Worm (Caenorhabditis elegans) whole organism, young adult: ENCODE data around the gene K03B4.8.

Source experiments
- B0019.2 ChIP-seq: fragments of 200-800 bp; sonication (Bioruptor generic); conservative IDR thresholded peaks from 2 replicates; pipeline ENCODE4 v1.3.6; 2022; ENCODE audit warnings: missing genetic modification reagents, missing genetic modification characterization, missing compliant biosample characterization
- B0035.1 ChIP-seq: sonication (generic microtip); optimal IDR thresholded peaks from 2 replicates; lab custom pipeline; 2016; ENCODE audit warnings: missing genetic modification characterization, mild to moderate bottlenecking, missing compliant biosample characterization, missing genotype, missing genetic modification reagents
- B0261.1 ChIP-seq: sonication (generic microtip); optimal IDR thresholded peaks from 2 replicates; lab custom pipeline; 2016; ENCODE audit warnings: mild to moderate bottlenecking, missing genetic modification characterization, moderate library complexity, missing compliant biosample characterization
- D2030.7 ChIP-seq: fragments of 200-800 bp; sonication (Bioruptor generic); IDR thresholded peaks from 2 replicates; pipeline ENCODE4 v1.3.6; 2022; ENCODE audit warnings: missing genetic modification reagents, missing genetic modification characterization, missing compliant biosample characterization
- F39B2.1 ChIP-seq: fragments of 200-800 bp; sonication (Bioruptor generic); IDR thresholded peaks from 2 replicates; pipeline ENCODE4 v1.3.6; 2022; ENCODE audit warnings: missing genetic modification reagents, missing genetic modification characterization, missing compliant biosample characterization
- F49E8.2 ChIP-seq: sonication (generic microtip); optimal IDR thresholded peaks from 3 replicates; lab custom pipeline; 2017; ENCODE audit warnings: missing genetic modification characterization, mild to moderate bottlenecking, missing compliant biosample characterization, antibody characterized with exemption, moderate library complexity; ENCODE audit not compliant: insufficient read depth
- F55B11.4 ChIP-seq: sonication (generic microtip); optimal IDR thresholded peaks from 2 replicates; lab custom pipeline; 2016; ENCODE audit warnings: missing compliant biosample characterization, missing genetic modification characterization, borderline replicate concordance; ENCODE audit not compliant: insufficient read depth
- F57C9.4 ChIP-seq: sonication (generic microtip); optimal IDR thresholded peaks from 2 replicates; lab custom pipeline; 2017; ENCODE audit warnings: mild to moderate bottlenecking, missing genetic modification characterization, missing compliant biosample characterization
- K12H6.12 ChIP-seq: fragments of 200-800 bp; sonication (Bioruptor generic); optimal IDR thresholded peaks from 2 replicates; lab custom pipeline; 2018; ENCODE audit warnings: mild to moderate bottlenecking, missing genetic modification characterization, missing compliant biosample characterization
- T07F8.4 ChIP-seq: sonication (generic microtip); optimal IDR thresholded peaks from 2 replicates; lab custom pipeline; 2016; ENCODE audit warnings: mild to moderate bottlenecking, missing genetic modification characterization, moderate library complexity, missing compliant biosample characterization
- T26A5.8 ChIP-seq: sonication (generic microtip); optimal IDR thresholded peaks from 2 replicates; lab custom pipeline; 2016; ENCODE audit warnings: missing genetic modification characterization, missing compliant biosample characterization
- Y56A3A.18 ChIP-seq: fragments of 200-800 bp; sonication (Bioruptor generic); IDR thresholded peaks from 2 replicates; pipeline ENCODE4 v1.3.6; 2022; ENCODE audit warnings: missing genetic modification reagents, missing genetic modification characterization, missing compliant biosample characterization
- Y67H2A.10 ChIP-seq: fragments of 200-800 bp; sonication (Bioruptor generic); conservative IDR thresholded peaks from 2 replicates; pipeline ENCODE4 v1.3.6; 2022; ENCODE audit warnings: missing genetic modification reagents, missing genetic modification characterization, missing compliant biosample characterization
- ama-1 ChIP-seq, 3 experiments: fragments of 150-350 bp in 1 of 3; sonication (generic microtip) in 2 of 3; optimal IDR thresholded peaks; 2 replicates each; lab custom pipeline; 2014 to 2018; ENCODE audit warnings: missing biosample characterization in 2 of 3, missing genetic modification characterization in 2 of 3, missing genetic modification reagents in 2 of 3
- aptf-2 ChIP-seq: fragments of 200-800 bp; sonication (Bioruptor generic); conservative IDR thresholded peaks from 2 replicates; pipeline ENCODE4 v1.3.6; 2022; ENCODE audit warnings: missing genetic modification reagents, missing genetic modification characterization, missing compliant biosample characterization
- aptf-3 ChIP-seq: fragments of 200-800 bp; sonication (Bioruptor generic); IDR thresholded peaks from 2 replicates; pipeline ENCODE4 v1.3.6; 2022; ENCODE audit warnings: missing genetic modification characterization, missing compliant biosample characterization
- atf-7 ChIP-seq: sonication (generic microtip); optimal IDR thresholded peaks from 2 replicates; lab custom pipeline; 2017; ENCODE audit warnings: mild to moderate bottlenecking, missing genetic modification characterization, missing compliant biosample characterization
- athp-1 ChIP-seq: sonication (generic microtip); optimal IDR thresholded peaks from 2 replicates; lab custom pipeline; 2017; ENCODE audit warnings: mild to moderate bottlenecking, missing genetic modification characterization, missing compliant biosample characterization
- attf-5 ChIP-seq: fragments of 200-800 bp; sonication (Bioruptor generic); optimal IDR thresholded peaks from 2 replicates; lab custom pipeline; 2018; ENCODE audit warnings: mild to moderate bottlenecking, missing genetic modification characterization, missing compliant biosample characterization
- cebp-1 ChIP-seq, 2 experiments: fragments of 200-800 bp in 1 of 2; sonication (Bioruptor generic) in 1 of 2; sonication (generic microtip) in 1 of 2; IDR thresholded peaks in 1 of 2; optimal IDR thresholded peaks in 1 of 2; 2 replicates each; pipeline versions ENCODE4 v1.3.6 to Lab custom; 2017 to 2022; ENCODE audit warnings: missing compliant biosample characterization in 2 of 2, missing genetic modification characterization in 2 of 2, mild to moderate bottlenecking in 1 of 2, missing genetic modification reagents in 1 of 2, moderate library complexity in 1 of 2
- ceh-40 ChIP-seq: fragments of 200-800 bp; sonication (Bioruptor generic); IDR thresholded peaks from 2 replicates; pipeline ENCODE4 v1.3.6; 2022; ENCODE audit warnings: missing genetic modification characterization, missing compliant biosample characterization
- ceh-91 ChIP-seq: fragments of 200-800 bp; sonication (Bioruptor generic); IDR thresholded peaks from 2 replicates; pipeline ENCODE4 v1.3.6; 2022; ENCODE audit warnings: missing genetic modification reagents, missing genetic modification characterization, missing compliant biosample characterization
- dox-1 ChIP-seq: fragments of 200-800 bp; sonication (Bioruptor generic); IDR thresholded peaks from 2 replicates; pipeline ENCODE4 v1.3.6; 2022; ENCODE audit warnings: missing genetic modification reagents, missing genetic modification characterization, missing compliant biosample characterization
- dpl-1 ChIP-seq: fragments of 150-350 bp; optimal IDR thresholded peaks from 2 replicates; lab custom pipeline; 2014; ENCODE audit warnings: missing biosample characterization, missing genetic modification reagents, missing genetic modification characterization
- ets-4 ChIP-seq: fragments of 200-800 bp; sonication (Bioruptor generic); optimal IDR thresholded peaks from 2 replicates; lab custom pipeline; 2018; ENCODE audit warnings: mild to moderate bottlenecking, missing genetic modification characterization, missing compliant biosample characterization
- let-607 ChIP-seq, 2 experiments: fragments of 200-800 bp in 1 of 2; sonication (Bioruptor generic) in 1 of 2; sonication (generic microtip) in 1 of 2; optimal IDR thresholded peaks; 2 replicates each; lab custom pipeline; 2016 to 2018; ENCODE audit warnings: mild to moderate bottlenecking in 2 of 2, missing compliant biosample characterization in 2 of 2, missing genetic modification characterization in 2 of 2, moderate library complexity in 2 of 2, missing genotype in 1 of 2
- lin-26 ChIP-seq: fragments of 200-800 bp; sonication (Bioruptor generic); IDR thresholded peaks from 2 replicates; pipeline ENCODE4 v1.3.6; 2022; ENCODE audit warnings: missing genetic modification reagents, missing genetic modification characterization, missing compliant biosample characterization
- lin-35 ChIP-seq, 3 experiments: fragments of 150-350 bp in 2 of 3; sonication (generic microtip) in 1 of 3; optimal IDR thresholded peaks; 2 replicates each; lab custom pipeline; 2014 to 2018; ENCODE audit warnings: missing biosample characterization in 3 of 3, missing genetic modification characterization in 3 of 3, missing genetic modification reagents in 3 of 3
- madf-10 ChIP-seq: sonication (generic microtip); optimal IDR thresholded peaks from 2 replicates; lab custom pipeline; 2016; ENCODE audit warnings: mild to moderate bottlenecking, missing genetic modification characterization, missing compliant biosample characterization
- madf-3 ChIP-seq: fragments of 200-800 bp; sonication (Bioruptor generic); IDR thresholded peaks from 2 replicates; pipeline ENCODE4 v1.3.6; 2022; ENCODE audit warnings: missing genetic modification reagents, missing genetic modification characterization, missing compliant biosample characterization
- madf-8 ChIP-seq: fragments of 200-800 bp; sonication (Bioruptor generic); conservative IDR thresholded peaks from 2 replicates; pipeline ENCODE4 v1.3.6; 2022; ENCODE audit warnings: missing genetic modification reagents, missing genetic modification characterization, missing compliant biosample characterization
- mcd-1 ChIP-seq: fragments of 200-800 bp; sonication (Bioruptor generic); IDR thresholded peaks from 2 replicates; pipeline ENCODE4 v1.3.6; 2022; ENCODE audit warnings: missing genetic modification reagents, missing genetic modification characterization, missing compliant biosample characterization
- mes-4 ChIP-seq: sonication (generic microtip); optimal IDR thresholded peaks from 2 replicates; lab custom pipeline; 2016; ENCODE audit warnings: missing genotype, missing genetic modification characterization, missing compliant biosample characterization
- nfya-1 ChIP-seq: sonication (generic microtip); optimal IDR thresholded peaks from 2 replicates; lab custom pipeline; 2017; ENCODE audit warnings: antibody characterized with exemption, missing compliant biosample characterization, missing genetic modification characterization, borderline replicate concordance; ENCODE audit not compliant: insufficient read depth
- nfya-2 ChIP-seq: fragments of 200-800 bp; sonication (Bioruptor generic); IDR thresholded peaks from 2 replicates; pipeline ENCODE4 v1.3.6; 2022; ENCODE audit warnings: missing genetic modification reagents, missing genetic modification characterization, missing compliant biosample characterization
- nhr-80 ChIP-seq: sonication (generic microtip); optimal IDR thresholded peaks from 2 replicates; lab custom pipeline; 2016; ENCODE audit warnings: missing genetic modification characterization, missing compliant biosample characterization
- pbrm-1 ChIP-seq: fragments of 200-800 bp; sonication (Bioruptor generic); IDR thresholded peaks from 2 replicates; pipeline ENCODE4 v1.3.6; 2022; ENCODE audit warnings: missing genetic modification reagents, missing genetic modification characterization, missing compliant biosample characterization
- rcor-1 ChIP-seq: fragments of 200-800 bp; sonication (Bioruptor generic); IDR thresholded peaks from 2 replicates; pipeline ENCODE4 v1.3.6; 2022; ENCODE audit warnings: missing genetic modification reagents, missing genetic modification characterization, missing compliant biosample characterization
- sea-2 ChIP-seq: fragments of 200-800 bp; sonication (Bioruptor generic); IDR thresholded peaks from 2 replicates; pipeline ENCODE4 v1.3.6; 2022; ENCODE audit warnings: missing genetic modification characterization, missing compliant biosample characterization
- somi-1 ChIP-seq: fragments of 200-800 bp; sonication (Bioruptor generic); optimal IDR thresholded peaks from 2 replicates; lab custom pipeline; 2018; ENCODE audit warnings: mild to moderate bottlenecking, missing genetic modification characterization, missing compliant biosample characterization
- unc-62 ChIP-seq: fragments of 150-350 bp; optimal IDR thresholded peaks from 2 replicates; lab custom pipeline; 2014; ENCODE audit warnings: missing biosample characterization, missing genetic modification reagents, missing genetic modification characterization
- zfh-2 ChIP-seq: fragments of 200-800 bp; sonication (Bioruptor generic); conservative IDR thresholded peaks from 2 replicates; pipeline ENCODE4 v1.3.6; 2022; ENCODE audit warnings: missing genetic modification reagents, missing genetic modification characterization, missing compliant biosample characterization
- zim-3 ChIP-seq: sonication (generic microtip); optimal IDR thresholded peaks from 2 replicates; lab custom pipeline; 2017; ENCODE audit warnings: mild to moderate bottlenecking, missing genetic modification characterization, moderate library complexity, missing compliant biosample characterization
- ztf-18 ChIP-seq: sonication (generic microtip); optimal IDR thresholded peaks from 2 replicates; lab custom pipeline; 2016; ENCODE audit warnings: missing genotype, mild to moderate bottlenecking, missing genetic modification characterization, missing compliant biosample characterization
- ztf-26 ChIP-seq: sonication (generic microtip); optimal IDR thresholded peaks from 2 replicates; lab custom pipeline; 2017; ENCODE audit warnings: missing genetic modification characterization, missing compliant biosample characterization
- ztf-6 ChIP-seq: fragments of 200-800 bp; sonication (Bioruptor generic); IDR thresholded peaks from 2 replicates; pipeline ENCODE4 v1.3.6; 2022; ENCODE audit warnings: missing genetic modification reagents, missing genetic modification characterization, missing compliant biosample characterization

The K03B4.8 gene

DNA sequence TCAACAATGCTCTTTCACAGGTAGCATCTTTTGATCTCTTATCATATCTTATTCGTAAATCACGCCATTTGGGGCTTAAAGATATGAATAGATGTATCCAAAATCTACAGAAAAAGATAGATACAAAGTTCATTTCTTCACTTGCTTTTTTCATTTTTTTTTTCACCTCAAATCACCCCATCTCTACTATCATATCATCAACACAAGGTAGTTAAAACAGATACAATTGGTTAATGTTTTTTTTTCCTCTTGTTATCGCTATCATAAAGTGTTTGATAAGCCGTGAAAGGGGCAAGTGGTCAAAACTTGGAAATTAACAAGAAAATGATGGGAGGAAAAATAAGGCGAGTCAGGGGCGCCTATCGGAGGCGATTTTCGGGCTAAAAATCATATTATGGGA lies 44.1 kb downstream of the K03B4.8 start:
- no peak for TF ChIP-seq Y56A3A.18
- TF ChIP-seq nhr-80 (tag; lab: Kevin White, UChicago), result peak; percentile 60

DNA sequence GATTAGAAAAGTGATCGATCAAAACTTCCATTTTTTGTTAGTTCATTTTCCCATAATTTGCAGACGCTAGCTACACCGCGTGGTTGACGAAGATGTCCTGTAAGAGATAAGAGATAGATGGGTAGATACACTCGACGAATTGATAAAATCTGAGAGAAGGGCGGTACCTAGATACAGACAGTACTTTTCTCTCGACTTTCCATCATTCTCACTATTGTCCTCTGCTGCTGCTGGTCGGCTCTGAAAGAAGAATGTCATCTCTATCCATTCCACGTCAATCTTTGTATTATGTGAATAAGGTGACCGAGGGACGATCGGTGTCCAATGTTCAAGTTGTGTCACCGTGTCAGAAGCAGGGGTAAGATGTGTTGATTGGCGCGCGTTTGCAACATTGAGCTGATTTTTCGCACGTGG lies 45.9 kb downstream of the K03B4.8 start, which contains the start of gene pmt-2:
Gene pmt-2, plus strand, starts transcription at position 64 of the 414 bp plus-strand sequence.
- TF ChIP-seq dpl-1 (GFP tag; lab: Kevin White, UChicago) (no peak), ztf-26 (tag; lab: Kevin White, UChicago) (peak; percentile 35), K12H6.12 (tag; lab: Kevin White, UChicago) (no peak), nfya-2 (GFP tag; lab: Robert Waterston, UW) (no peak), zfh-2 (GFP tag; lab: Robert Waterston, UW) (no peak), ztf-18 (tag; lab: Kevin White, UChicago) (no peak), T07F8.4 (tag; lab: Kevin White, UChicago) (no peak), aptf-2 (GFP tag; lab: Robert Waterston, UW) (no peak), ztf-6 (GFP tag; lab: Robert Waterston, UW) (no peak), sea-2 (no peak), lin-26 (GFP tag; lab: Robert Waterston, UW) (0 out of 2 replicates have a peak, but pooled peaks have one; percentile 11), rcor-1 (no peak), ceh-91 (no peak), cebp-1 (GFP tag; IDR thresholded peaks at IDR 0.05; lab: Robert Waterston, UW) (no peak), cebp-1 (tag; optimal IDR thresholded peaks at IDR 0.05; lab: Kevin White, UChicago) (peak; percentile 4), F49E8.2 (no peak), attf-5 (GFP tag; lab: Kevin White, UChicago) (no peak), T26A5.8 (no peak), B0019.2 (GFP tag; lab: Robert Waterston, UW) (no peak), dox-1 (no peak), nfya-1 (tag; lab: Kevin White, UChicago) (no peak), ets-4 (no peak), madf-3 (GFP tag; lab: Robert Waterston, UW) (0 out of 2 replicates have a peak, but pooled peaks have one; percentile 16), Y67H2A.10 (no peak), mes-4 (tag; lab: Kevin White, UChicago) (no peak), ceh-40 (GFP tag; lab: Robert Waterston, UW) (no peak), unc-62 (GFP tag; lab: Kevin White, UChicago) (no peak), B0261.1 (tag; lab: Kevin White, UChicago) (no peak), pbrm-1 (GFP tag; lab: Robert Waterston, UW) (no peak), aptf-3 (no peak), F55B11.4 (tag; lab: Kevin White, UChicago) (no peak), F39B2.1 (GFP tag; lab: Robert Waterston, UW) (no peak), lin-35 (GFP tag; optimal IDR thresholded peaks at IDR 0.05; lab: Kevin White, UChicago) (no peak), B0035.1 (no peak), atf-7 (tag; lab: Kevin White, UChicago) (peak; percentile 48), zim-3 (tag; lab: Kevin White, UChicago) (no peak), mcd-1 (GFP tag; lab: Robert Waterston, UW) (no peak), D2030.7 (GFP tag; lab: Robert Waterston, UW) (no peak), nhr-80 (tag; lab: Kevin White, UChicago) (peak; percentile 71), madf-10 (no peak), somi-1 (GFP tag; lab: Kevin White, UChicago) (no peak), F57C9.4 (tag; lab: Kevin White, UChicago) (peak; percentile 14), ama-1 (optimal IDR thresholded peaks at IDR 0.05; lab: Kevin White, UChicago) (no peak), ama-1 (GFP tag; optimal IDR thresholded peaks at IDR 0.05; lab: Kevin White, UChicago) (no peak), madf-8 (GFP tag; lab: Robert Waterston, UW) (no peak), let-607 (tag; optimal IDR thresholded peaks at IDR 0.05; lab: Kevin White, UChicago) (peak in 1 of 2 experiments; percentile 54), athp-1 (tag; lab: Kevin White, UChicago) (no peak)
